Worm (Caenorhabditis elegans): Measurements from ENCODE around the gene acdh-11.

acdh-11 gene

DNA sequence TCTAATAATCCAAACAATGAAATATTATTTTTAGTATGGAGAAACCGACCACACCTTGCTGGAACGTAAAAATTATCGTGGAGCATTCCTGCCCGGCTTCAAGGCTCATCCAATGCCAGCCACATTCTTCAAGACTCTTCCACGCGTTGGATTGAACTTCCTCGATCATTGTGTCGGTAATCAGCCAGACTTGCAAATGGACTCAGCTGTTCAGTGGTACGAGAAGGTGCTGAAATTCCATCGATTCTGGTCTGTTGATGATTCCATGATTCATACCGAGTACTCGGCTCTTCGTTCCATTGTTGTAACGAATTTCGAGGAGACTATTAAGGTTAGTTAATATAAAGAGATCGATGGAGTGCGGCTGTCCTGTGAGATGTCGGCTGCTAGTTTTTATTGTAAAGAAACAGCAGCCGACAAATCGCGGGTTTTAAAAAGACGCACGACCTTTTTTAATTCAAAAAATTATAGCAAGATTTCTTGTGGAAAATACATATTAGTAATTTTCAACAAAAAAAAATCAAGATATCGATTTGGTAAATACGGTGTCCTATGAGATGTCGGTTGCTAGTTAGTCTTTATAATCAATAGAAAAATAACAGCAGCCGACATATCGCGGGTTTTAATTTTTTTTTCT, 29.9 kb upstream of the acdh-11 start:
- TF ChIP-seq elt-3 (tag; optimal IDR thresholded peaks at IDR 0.05) (no peak), ceh-83 (GFP tag; optimal IDR thresholded peaks at IDR 0.05) (no peak), sptf-1 (tag; optimal IDR thresholded peaks at IDR 0.05) (no peak), tbx-8 (GFP tag; optimal IDR thresholded peaks at IDR 0.05) (no peak), nhr-12 (tag; optimal IDR thresholded peaks at IDR 0.05) (no peak), sem-2 (GFP tag; optimal IDR thresholded peaks at IDR 0.05) (no peak), hlh-1 (tag; optimal IDR thresholded peaks at IDR 0.05) (no peak), lin-13 (tag; optimal IDR thresholded peaks at IDR 0.05) (no peak), ceh-43 (GFP tag; optimal IDR thresholded peaks at IDR 0.05) (no peak), lin-32 (GFP tag; optimal IDR thresholded peaks at IDR 0.05) (no peak), zip-8 (tag; optimal IDR thresholded peaks at IDR 0.05) (no peak), elt-1 (tag; optimal IDR thresholded peaks at IDR 0.05; ENCODE audit: borderline replicate concordance, insufficient read depth) (no peak), ham-2 (GFP tag; optimal IDR thresholded peaks at IDR 0.05) (no peak), lsy-2 (tag; optimal IDR thresholded peaks at IDR 0.05) (no peak), ceh-39 (tag; optimal IDR thresholded peaks at IDR 0.05) (no peak)

DNA sequence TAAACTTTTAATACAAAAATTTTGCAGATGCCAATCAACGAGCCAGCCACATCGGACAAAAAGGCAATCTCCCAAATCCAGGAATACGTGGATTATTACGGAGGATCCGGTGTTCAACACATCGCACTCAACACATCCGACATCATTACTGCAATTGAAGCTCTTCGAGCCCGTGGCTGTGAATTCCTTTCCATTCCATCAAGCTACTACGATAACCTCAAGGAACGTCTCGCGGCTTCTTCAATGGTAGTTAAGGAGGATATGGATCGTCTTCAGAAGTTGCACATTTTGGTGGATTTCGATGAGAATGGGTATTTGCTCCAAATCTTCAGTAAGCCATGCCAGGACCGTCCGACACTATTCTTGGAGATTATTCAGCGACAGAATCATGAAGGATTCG, 29.1 kb upstream of the acdh-11 start:
- no peak for TF ChIP-seq ces-1 (GFP tag; optimal IDR thresholded peaks at IDR 0.05)
- TF ChIP-seq cnd-1 (tag; optimal IDR thresholded peaks at IDR 0.05): no peak
- TF ChIP-seq pha-4 (tag; optimal IDR thresholded peaks at IDR 0.05): no peak
- no peak for TF ChIP-seq snpc-4 (tag; optimal IDR thresholded peaks at IDR 0.05)

DNA sequence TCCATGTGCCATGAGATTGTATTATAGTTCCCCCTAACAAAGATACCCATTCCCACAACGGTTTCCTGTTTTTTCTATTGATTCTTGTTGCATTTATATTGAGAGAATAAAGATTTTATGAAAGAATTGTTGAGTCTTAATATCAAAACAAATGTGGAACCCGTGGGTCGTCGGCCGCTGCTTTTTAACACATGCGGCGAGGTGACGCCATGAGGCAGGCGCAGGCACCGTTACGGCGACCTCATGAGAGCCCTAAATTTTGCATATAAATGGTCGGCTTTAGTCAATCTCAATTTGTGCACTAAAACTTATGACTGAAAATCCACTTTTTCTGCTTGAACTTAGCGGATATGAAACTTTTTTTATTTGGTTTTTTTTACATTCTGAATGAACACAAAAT, 28.5 kb upstream of the acdh-11 start:
- TF ChIP-seq ceh-83 (GFP tag; optimal IDR thresholded peaks at IDR 0.05) (no peak), unc-120 (tag; optimal IDR thresholded peaks at IDR 0.05; ENCODE audit: poor library complexity, severe bottlenecking) (no peak), elt-1 (tag; optimal IDR thresholded peaks at IDR 0.05; ENCODE audit: borderline replicate concordance, insufficient read depth) (no peak), ceh-43 (GFP tag; optimal IDR thresholded peaks at IDR 0.05) (no peak), nhr-76 (tag; optimal IDR thresholded peaks at IDR 0.05) (no peak), sptf-1 (tag; optimal IDR thresholded peaks at IDR 0.05) (no peak), M03D4.4 (tag; optimal IDR thresholded peaks at IDR 0.05) (no peak), nhr-12 (tag; optimal IDR thresholded peaks at IDR 0.05) (no peak), snpc-4 (tag; optimal IDR thresholded peaks at IDR 0.05) (no peak), elt-3 (tag; optimal IDR thresholded peaks at IDR 0.05) (no peak), ham-2 (GFP tag; optimal IDR thresholded peaks at IDR 0.05) (no peak), unc-39 (tag; optimal IDR thresholded peaks at IDR 0.05) (no peak), mls-2 (tag; optimal IDR thresholded peaks at IDR 0.05) (no peak), ceh-39 (tag; optimal IDR thresholded peaks at IDR 0.05) (no peak), nhr-2 (tag; optimal IDR thresholded peaks at IDR 0.05) (no peak)

DNA sequence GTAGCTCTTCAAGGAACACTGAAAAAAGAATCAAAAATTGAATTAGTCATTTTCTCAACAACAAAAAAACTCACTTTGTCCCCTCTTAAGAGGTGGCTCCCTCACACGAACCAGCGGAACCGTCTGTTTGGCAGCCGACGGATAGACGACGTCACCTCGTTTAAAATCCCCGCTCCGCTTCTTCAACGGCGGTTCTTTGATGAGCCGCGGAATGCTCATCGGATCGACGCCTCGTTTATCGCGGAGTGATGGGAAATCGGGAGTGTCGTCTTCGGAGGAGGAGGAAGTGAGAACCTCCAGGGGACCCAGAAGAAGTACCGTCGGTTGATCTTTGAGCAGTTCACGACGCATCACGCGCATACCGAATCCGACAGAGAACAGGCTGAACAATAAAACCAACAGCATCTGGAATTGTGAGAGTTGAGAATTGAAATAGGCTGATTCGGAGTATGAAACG, 27.3 kb upstream of the acdh-11 start, which contains the start of gene nlp-68:
TSS of gene nlp-68 (minus strand) at position 407 of the 457 bp plus-strand sequence.
- TF ChIP-seq nhr-28 (tag; optimal IDR thresholded peaks at IDR 0.05): no peak
- TF ChIP-seq unc-120 (tag; optimal IDR thresholded peaks at IDR 0.05; ENCODE audit: poor library complexity, severe bottlenecking): no peak
- TF ChIP-seq hlh-1 (tag; optimal IDR thresholded peaks at IDR 0.05): no peak
- no peak for TF ChIP-seq nhr-76 (tag; optimal IDR thresholded peaks at IDR 0.05)
- no peak for TF ChIP-seq lin-13 (tag; optimal IDR thresholded peaks at IDR 0.05)
- no peak for TF ChIP-seq lin-32 (GFP tag; optimal IDR thresholded peaks at IDR 0.05)
- no peak for TF ChIP-seq sem-2 (GFP tag; optimal IDR thresholded peaks at IDR 0.05)
- no peak for TF ChIP-seq ceh-43 (GFP tag; optimal IDR thresholded peaks at IDR 0.05)
- TF ChIP-seq pha-4 (tag; optimal IDR thresholded peaks at IDR 0.05): no peak
- TF ChIP-seq unc-39 (tag; optimal IDR thresholded peaks at IDR 0.05): no peak
- TF ChIP-seq ceh-39 (tag; optimal IDR thresholded peaks at IDR 0.05): no peak
- TF ChIP-seq mep-1 (tag; optimal IDR thresholded peaks at IDR 0.05): no peak
- no peak for TF ChIP-seq ztf-11 (tag; optimal IDR thresholded peaks at IDR 0.05)
- TF ChIP-seq unc-62 (GFP tag; optimal IDR thresholded peaks at IDR 0.05): no peak
- TF ChIP-seq blmp-1 (tag; optimal IDR thresholded peaks at IDR 0.05): no peak
- no peak for TF ChIP-seq drap-1 (GFP tag; optimal IDR thresholded peaks at IDR 0.05)
- TF ChIP-seq M03D4.4 (tag; optimal IDR thresholded peaks at IDR 0.05): no peak
- no peak for TF ChIP-seq ceh-83 (GFP tag; optimal IDR thresholded peaks at IDR 0.05)
- TF ChIP-seq elt-1 (tag; optimal IDR thresholded peaks at IDR 0.05; ENCODE audit: borderline replicate concordance, insufficient read depth): no peak
- TF ChIP-seq ham-2 (GFP tag; optimal IDR thresholded peaks at IDR 0.05): no peak

DNA sequence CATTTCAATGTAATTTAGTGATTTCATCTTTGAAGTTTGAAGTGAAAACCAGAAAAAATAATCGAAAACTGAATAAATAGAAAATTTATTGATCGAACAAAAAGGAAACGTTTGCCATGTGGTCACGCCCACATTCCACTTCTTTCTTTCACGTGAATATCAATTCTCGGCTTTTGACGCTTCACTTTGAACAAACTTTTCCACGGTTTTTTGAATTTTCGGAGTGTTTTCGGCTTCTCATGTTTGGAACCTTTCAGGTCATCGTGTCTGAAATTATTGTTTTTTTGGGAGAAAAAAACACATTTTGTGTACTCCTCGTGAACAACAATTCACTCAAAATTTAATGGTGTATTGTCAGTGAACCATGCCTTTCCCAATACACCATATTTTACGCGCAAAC, 13.1 kb upstream of the acdh-11 start, which contains the start of gene T21C12.8:
TSS of gene T21C12.8 (minus strand) at position 101 of the 400 bp plus-strand sequence.
- TF ChIP-seq unc-62 (GFP tag; optimal IDR thresholded peaks at IDR 0.05) (no peak), sptf-1 (tag; optimal IDR thresholded peaks at IDR 0.05) (no peak), mab-5 (tag; optimal IDR thresholded peaks at IDR 0.05) (no peak), ham-2 (GFP tag; optimal IDR thresholded peaks at IDR 0.05) (no peak), unc-120 (tag; optimal IDR thresholded peaks at IDR 0.05; ENCODE audit: poor library complexity, severe bottlenecking) (no peak), pha-4 (tag; optimal IDR thresholded peaks at IDR 0.05) (no peak), unc-39 (tag; optimal IDR thresholded peaks at IDR 0.05) (no peak), ztf-11 (tag; optimal IDR thresholded peaks at IDR 0.05) (no peak)
